Worm (Caenorhabditis elegans) whole organism, L1 larva: ENCODE measurements around the gene daf-11.

Source experiments
- C16A3.4 ChIP-seq: fragments of 150-350 bp; optimal IDR thresholded peaks from 2 replicates; lab custom pipeline; 2014; ENCODE audit warnings: missing biosample characterization, missing genetic modification characterization
- C34B4.2 ChIP-seq: sonication (generic microtip); optimal IDR thresholded peaks from 2 replicates; lab custom pipeline; 2017; ENCODE audit warnings: mild to moderate bottlenecking, missing genetic modification characterization, missing compliant biosample characterization
- F16B12.6 ChIP-seq: fragments of 150-350 bp; optimal IDR thresholded peaks from 2 replicates; lab custom pipeline; 2014; ENCODE audit warnings: missing biosample characterization, missing genetic modification characterization
- Y116A8C.19 ChIP-seq: sonication (generic microtip); optimal IDR thresholded peaks from 2 replicates; lab custom pipeline; 2016; ENCODE audit warnings: missing compliant biosample characterization, missing genetic modification characterization, borderline replicate concordance
- aha-1 ChIP-seq: fragments of 150-350 bp; optimal IDR thresholded peaks from 2 replicates; lab custom pipeline; 2014; ENCODE audit warnings: missing biosample characterization, missing genetic modification characterization
- alr-1 ChIP-seq: fragments of 200-800 bp; sonication (Bioruptor generic); optimal IDR thresholded peaks from 2 replicates; lab custom pipeline; 2018; ENCODE audit warnings: borderline replicate concordance, mild to moderate bottlenecking, missing genetic modification characterization, missing compliant biosample characterization
- aly-2 ChIP-seq: fragments of 150-350 bp; optimal IDR thresholded peaks from 2 replicates; lab custom pipeline; 2014; ENCODE audit warnings: missing biosample characterization, missing genetic modification characterization
- blmp-1 ChIP-seq: fragments of 150-350 bp; optimal IDR thresholded peaks from 2 replicates; lab custom pipeline; 2014; ENCODE audit warnings: missing biosample characterization, missing genetic modification characterization
- ceh-63 ChIP-seq: fragments of 200-800 bp; sonication (Bioruptor generic); optimal IDR thresholded peaks from 2 replicates; lab custom pipeline; 2018; ENCODE audit warnings: mild to moderate bottlenecking, missing genetic modification characterization, missing compliant biosample characterization
- ceh-8 ChIP-seq: fragments of 200-800 bp; sonication (Bioruptor generic); optimal IDR thresholded peaks from 2 replicates; lab custom pipeline; 2018; ENCODE audit warnings: mild to moderate bottlenecking, missing genetic modification characterization, moderate library complexity, missing compliant biosample characterization
- ceh-82 ChIP-seq, 3 experiments: fragments of 150-350 bp in 1 of 3; sonication (generic microtip) in 2 of 3; optimal IDR thresholded peaks; 2 replicates each; lab custom pipeline; 2014 to 2017; ENCODE audit warnings: missing biosample characterization in 3 of 3, missing genetic modification characterization in 3 of 3
- ces-1 ChIP-seq: fragments of 150-350 bp; optimal IDR thresholded peaks from 2 replicates; lab custom pipeline; 2014; ENCODE audit warnings: missing biosample characterization, missing genetic modification reagents, missing genetic modification characterization
- efl-1 ChIP-seq, 4 experiments: fragments of 150-350 bp; optimal IDR thresholded peaks in 3 of 4; peaks in 1 of 4; 1 replicate in 1 of 4; 2 replicates in 3 of 4; lab custom pipeline; 2014; ENCODE audit warnings: missing biosample characterization in 2 of 4, missing genetic modification characterization in 2 of 4, missing genetic modification reagents in 2 of 4
- egl-13 ChIP-seq: sonication (generic microtip); optimal IDR thresholded peaks from 2 replicates; lab custom pipeline; 2016; ENCODE audit warnings: missing genotype, missing genetic modification reagents, missing genetic modification characterization, missing compliant biosample characterization
- fkh-10 ChIP-seq: sonication (generic microtip); optimal IDR thresholded peaks from 2 replicates; lab custom pipeline; 2017; ENCODE audit warnings: missing biosample characterization, missing genetic modification reagents, missing genetic modification characterization
- fkh-4 ChIP-seq: sonication (generic microtip); optimal IDR thresholded peaks from 2 replicates; lab custom pipeline; 2016; ENCODE audit warnings: missing compliant biosample characterization, missing genetic modification characterization, borderline replicate concordance
- hlh-4 ChIP-seq: sonication (generic microtip); optimal IDR thresholded peaks from 2 replicates; lab custom pipeline; 2016; ENCODE audit warnings: mild to moderate bottlenecking, missing genetic modification characterization, missing compliant biosample characterization
- hpl-2 ChIP-seq: fragments of 150-350 bp; optimal IDR thresholded peaks from 2 replicates; lab custom pipeline; 2014; ENCODE audit warnings: missing biosample characterization, missing genetic modification reagents, missing genetic modification characterization
- irx-1 ChIP-seq: sonication (generic microtip); optimal IDR thresholded peaks from 2 replicates; lab custom pipeline; 2016; ENCODE audit warnings: missing genetic modification characterization, missing compliant biosample characterization
- jun-1 ChIP-seq: fragments of 150-350 bp; optimal IDR thresholded peaks from 2 replicates; lab custom pipeline; 2014; ENCODE audit warnings: missing biosample characterization, missing genetic modification reagents, missing genetic modification characterization
- lin-13 ChIP-seq: fragments of 150-350 bp; optimal IDR thresholded peaks from 2 replicates; lab custom pipeline; 2014; ENCODE audit warnings: missing biosample characterization, missing genetic modification reagents, missing genetic modification characterization
- lin-14 ChIP-seq: fragments of 200-800 bp; sonication (Bioruptor generic); optimal IDR thresholded peaks from 2 replicates; lab custom pipeline; 2018; ENCODE audit warnings: mild to moderate bottlenecking, missing genetic modification characterization, moderate library complexity, missing compliant biosample characterization
- lin-35 ChIP-seq, 2 experiments: fragments of 150-350 bp; optimal IDR thresholded peaks; 2 replicates each; lab custom pipeline; 2014; ENCODE audit warnings: missing biosample characterization in 2 of 2, missing genetic modification characterization in 2 of 2, missing genetic modification reagents in 2 of 2
- lin-39 ChIP-seq: fragments of 150-350 bp; optimal IDR thresholded peaks from 2 replicates; lab custom pipeline; 2014; ENCODE audit warnings: missing biosample characterization, missing genetic modification reagents, missing genetic modification characterization
- lir-3 ChIP-seq: sonication (generic microtip); optimal IDR thresholded peaks from 2 replicates; lab custom pipeline; 2016; ENCODE audit warnings: mild to moderate bottlenecking, missing genetic modification characterization, moderate library complexity, missing compliant biosample characterization; ENCODE audit not compliant: poor library complexity
- mab-9 ChIP-seq: fragments of 200-800 bp; sonication (Bioruptor generic); IDR thresholded peaks from 2 replicates; pipeline ENCODE4 v1.3.6; 2022; ENCODE audit warnings: missing genetic modification reagents, missing genetic modification characterization, missing compliant biosample characterization
- mdl-1 ChIP-seq, 2 experiments: fragments of 150-350 bp; optimal IDR thresholded peaks; 2 replicates each; lab custom pipeline; 2014 to 2017; ENCODE audit warnings: missing biosample characterization in 2 of 2, missing genetic modification characterization in 2 of 2, inconsistent platforms in 1 of 2
- mef-2 ChIP-seq: fragments of 150-350 bp; optimal IDR thresholded peaks from 2 replicates; lab custom pipeline; 2014; ENCODE audit warnings: missing biosample characterization, missing genetic modification characterization
- mep-1 ChIP-seq: fragments of 150-350 bp; optimal IDR thresholded peaks from 2 replicates; lab custom pipeline; 2014; ENCODE audit warnings: missing biosample characterization, missing genetic modification characterization
- nhr-19 ChIP-seq: fragments of 200-800 bp; sonication (Bioruptor generic); conservative IDR thresholded peaks from 2 replicates; pipeline ENCODE4 v1.3.6; 2022; ENCODE audit warnings: missing genetic modification characterization, missing compliant biosample characterization
- nhr-237 ChIP-seq: fragments of 150-350 bp; optimal IDR thresholded peaks from 2 replicates; lab custom pipeline; 2014; ENCODE audit warnings: missing biosample characterization, missing genetic modification characterization
- nhr-71 ChIP-seq: sonication (generic microtip); optimal IDR thresholded peaks from 2 replicates; lab custom pipeline; 2016; ENCODE audit warnings: mild to moderate bottlenecking, missing genetic modification characterization, moderate library complexity, missing compliant biosample characterization
- nhr-77 ChIP-seq: fragments of 150-350 bp; optimal IDR thresholded peaks from 2 replicates; lab custom pipeline; 2014; ENCODE audit warnings: missing biosample characterization, missing genetic modification characterization
- nhr-84 ChIP-seq: sonication (generic microtip); optimal IDR thresholded peaks from 2 replicates; lab custom pipeline; 2017; ENCODE audit warnings: missing biosample characterization, missing genetic modification characterization
- pag-3 ChIP-seq: sonication (generic microtip); optimal IDR thresholded peaks from 2 replicates; lab custom pipeline; 2017; ENCODE audit warnings: missing genetic modification characterization, mild to moderate bottlenecking, missing compliant biosample characterization, antibody characterized with exemption, borderline replicate concordance; ENCODE audit not compliant: insufficient read depth
- pax-3 ChIP-seq: fragments of 200-800 bp; sonication (Bioruptor generic); optimal IDR thresholded peaks from 2 replicates; lab custom pipeline; 2018; ENCODE audit warnings: mild to moderate bottlenecking, missing genetic modification characterization, moderate library complexity, missing compliant biosample characterization
- pqm-1 ChIP-seq: sonication (generic microtip); optimal IDR thresholded peaks from 3 replicates; lab custom pipeline; 2017; ENCODE audit warnings: missing biosample characterization, missing genetic modification characterization
- skn-1 ChIP-seq: fragments of 150-350 bp; optimal IDR thresholded peaks from 2 replicates; lab custom pipeline; 2014; ENCODE audit warnings: missing biosample characterization, missing genetic modification characterization
- snpc-4 ChIP-seq: fragments of 150-350 bp; optimal IDR thresholded peaks from 2 replicates; lab custom pipeline; 2014; ENCODE audit warnings: missing biosample characterization, missing genetic modification characterization
- sox-4 ChIP-seq: sonication (generic microtip); optimal IDR thresholded peaks from 2 replicates; lab custom pipeline; 2016; ENCODE audit warnings: missing genetic modification characterization, missing compliant biosample characterization
- unc-130 ChIP-seq: fragments of 150-350 bp; optimal IDR thresholded peaks from 2 replicates; lab custom pipeline; 2017; ENCODE audit warnings: missing biosample characterization, missing genetic modification characterization, inconsistent platforms
- unc-30 ChIP-seq: sonication (generic microtip); optimal IDR thresholded peaks from 2 replicates; lab custom pipeline; 2017; ENCODE audit warnings: missing biosample characterization, missing genetic modification characterization
- unc-62 ChIP-seq: fragments of 150-350 bp; optimal IDR thresholded peaks from 2 replicates; lab custom pipeline; 2014; ENCODE audit warnings: missing biosample characterization, missing genetic modification reagents, missing genetic modification characterization
- unc-86 ChIP-seq: sonication (generic microtip); optimal IDR thresholded peaks from 2 replicates; lab custom pipeline; 2016; ENCODE audit warnings: missing genetic modification characterization, missing compliant biosample characterization
- unc-98 ChIP-seq: fragments of 200-800 bp; sonication (Bioruptor generic); IDR thresholded peaks from 2 replicates; pipeline ENCODE4 v1.3.6; 2022; ENCODE audit warnings: missing genetic modification characterization, missing compliant biosample characterization
- vab-15 ChIP-seq: sonication (generic microtip); optimal IDR thresholded peaks from 2 replicates; lab custom pipeline; 2017; ENCODE audit warnings: missing genotype, mild to moderate bottlenecking, missing genetic modification characterization, missing compliant biosample characterization
- ztf-4 ChIP-seq: fragments of 150-350 bp; optimal IDR thresholded peaks from 2 replicates; lab custom pipeline; 2014; ENCODE audit warnings: missing biosample characterization, missing genetic modification characterization

daf-11 gene

ce11 chrV:11737333-11737732 lies 11.5 kb upstream of the daf-11 start:
- TF ChIP-seq fkh-4 (tag; lab: Kevin White, UChicago) = no peak
- TF ChIP-seq lir-3 (tag; lab: Kevin White, UChicago) = no peak
- no peak for TF ChIP-seq unc-62 (GFP tag; lab: Kevin White, UChicago)
- TF ChIP-seq blmp-1 (tag; lab: Kevin White, UChicago) = peak; percentile 1
- TF ChIP-seq F16B12.6 (tag; lab: Kevin White, UChicago) = no peak
- no peak for TF ChIP-seq ces-1 (GFP tag; lab: Kevin White, UChicago)

ce11 chrV:11736896-11737295 lies 11.0 kb upstream of the daf-11 start, which contains the start of gene spe-42:
TSS of gene spe-42 (minus strand) at chrV:11736996.
- TF ChIP-seq pax-3 (tag; lab: Kevin White, UChicago) (no peak), unc-86 (tag; lab: Kevin White, UChicago) (no peak), efl-1 (optimal IDR thresholded peaks at IDR 0.05; lab: Kevin White, UChicago) (no peak), efl-1 (GFP tag; optimal IDR thresholded peaks at IDR 0.05 in 1 of 2; lab: Kevin White, UChicago) (no peak), C34B4.2 (tag; lab: Kevin White, UChicago) (no peak)

- TF ChIP-seq nhr-77 (tag; lab: Kevin White, UChicago) = peak; percentile 22
- peak; percentile 72 for TF ChIP-seq nhr-71
- TF ChIP-seq unc-98 = no peak
- TF ChIP-seq ztf-4 (tag; lab: Kevin White, UChicago) = no peak
- no peak for TF ChIP-seq C34B4.2 (tag; lab: Kevin White, UChicago)
- peak; percentile 94 to 97 for TF ChIP-seq lin-35 (GFP tag; optimal IDR thresholded peaks at IDR 0.05; lab: Kevin White, UChicago)
- TF ChIP-seq irx-1 (tag; lab: Kevin White, UChicago) = no peak
- no peak for TF ChIP-seq lin-13 (GFP tag; lab: Kevin White, UChicago)
- TF ChIP-seq hpl-2 = no peak
- TF ChIP-seq nhr-237 (tag; lab: Kevin White, UChicago) = no peak
- no peak for TF ChIP-seq hlh-4 (tag; lab: Kevin White, UChicago)
- TF ChIP-seq lin-39 (tag; lab: Kevin White, UChicago) = no peak
- TF ChIP-seq nhr-19 (GFP tag; lab: Robert Waterston, UW) = peak; percentile 68
- no peak for TF ChIP-seq ceh-63
- peak; percentile 64 for TF ChIP-seq blmp-1 (tag; lab: Kevin White, UChicago)
- TF ChIP-seq mep-1 (tag; lab: Kevin White, UChicago) = peak; percentile 45
- TF ChIP-seq vab-15 (tag; lab: Kevin White, UChicago) = no peak
- TF ChIP-seq mdl-1 (tag; optimal IDR thresholded peaks at IDR 0.05; lab: Kevin White, UChicago) = peak in 1 of 2 experiments; percentile 30
- no peak for TF ChIP-seq mef-2 (tag; lab: Kevin White, UChicago)
- TF ChIP-seq aly-2 (tag; lab: Kevin White, UChicago) = no peak
- TF ChIP-seq aha-1 (tag; lab: Kevin White, UChicago) = no peak
- peak; percentile 63 for TF ChIP-seq lin-14 (GFP tag; lab: Kevin White, UChicago)
- no peak for TF ChIP-seq fkh-10
- TF ChIP-seq pqm-1 (tag; lab: Kevin White, UChicago) = no peak
- no peak for TF ChIP-seq pag-3 (tag; lab: Kevin White, UChicago)
- peak; percentile 80 for TF ChIP-seq unc-130 (tag; lab: Kevin White, UChicago)
- no peak for TF ChIP-seq sox-4
- TF ChIP-seq egl-13 = no peak
- no peak for TF ChIP-seq fkh-4 (tag; lab: Kevin White, UChicago)
- TF ChIP-seq ceh-82 (tag; optimal IDR thresholded peaks at IDR 0.05; lab: Kevin White, UChicago) = peak; percentile 17 to 54 (median 32)
- peak; percentile 73 for TF ChIP-seq skn-1 (tag; lab: Kevin White, UChicago)
- peak; percentile 65 for TF ChIP-seq C16A3.4 (tag; lab: Kevin White, UChicago)
- TF ChIP-seq ceh-8 (GFP tag; lab: Kevin White, UChicago) = no peak
- TF ChIP-seq efl-1 (optimal IDR thresholded peaks at IDR 0.05; lab: Kevin White, UChicago) = peak; percentile 96 to 99
- peak; percentile 96 to 100 for TF ChIP-seq efl-1 (GFP tag; optimal IDR thresholded peaks at IDR 0.05 in 1 of 2; lab: Kevin White, UChicago)
- no peak for TF ChIP-seq alr-1 (tag; lab: Kevin White, UChicago)
- no peak for TF ChIP-seq jun-1 (tag; lab: Kevin White, UChicago)
- TF ChIP-seq F16B12.6 (tag; lab: Kevin White, UChicago) = peak; percentile 30
- no peak for TF ChIP-seq Y116A8C.19
- peak; percentile 36 for TF ChIP-seq snpc-4 (tag; lab: Kevin White, UChicago)
- no peak for TF ChIP-seq mab-9 (GFP tag; lab: Robert Waterston, UW)
- no peak for TF ChIP-seq unc-30
- TF ChIP-seq nhr-84 (tag; lab: Kevin White, UChicago) = no peak
These were observed 7.6 kb upstream of the daf-11 start, which contains the start of gene npp-22 for ce11 chrV:11733460-11733859. TSS of gene npp-22 (minus strand) at chrV:11733472.
